Worm (Caenorhabditis elegans): ENCODE results near the gene stn-2.

- TF ChIP-seq lim-6 (tag; optimal IDR thresholded peaks at IDR 0.05) (no peak), nhr-11 (tag; optimal IDR thresholded peaks at IDR 0.05) (no peak), hlh-6 (tag; optimal IDR thresholded peaks at IDR 0.05) (no peak)
Observed at ce11 chrX:7640391-7640790, 40.0 kb downstream of the stn-2 start.
